Worm (Caenorhabditis elegans) whole organism, dauer: Measurements from ENCODE around the gene T19D12.6.

Experiments used
- unc-62 ChIP-seq: sonication (generic microtip); optimal IDR thresholded peaks from 2 replicates; lab custom pipeline; 2017; ENCODE audit warnings: missing biosample characterization, missing genetic modification reagents, missing genetic modification characterization

The T19D12.6 gene

DNA sequence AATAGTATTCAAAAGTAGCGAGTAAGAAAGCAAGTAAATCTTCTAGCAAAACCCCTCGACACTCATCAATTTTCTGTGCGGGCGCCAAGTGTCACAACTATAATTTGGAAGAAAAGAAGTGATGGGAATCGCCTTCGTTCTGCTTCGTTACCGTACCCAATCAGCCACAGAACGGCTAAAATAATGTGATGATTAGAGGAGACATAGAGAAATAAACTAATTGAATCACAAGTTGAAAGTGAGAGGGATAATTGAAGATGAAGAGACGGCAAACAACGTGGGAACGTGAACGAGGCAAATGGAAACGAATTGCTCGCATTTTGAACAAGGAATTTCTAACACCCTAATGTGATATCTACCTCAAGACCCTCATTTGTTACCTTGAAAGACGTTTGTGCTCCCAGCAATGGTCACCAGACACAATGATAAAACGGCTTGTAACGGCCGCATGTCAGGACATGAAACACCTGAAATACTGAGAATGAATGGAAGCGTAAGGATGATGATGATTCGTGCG lies at the start of gene T19D12.6:
TSS of gene T19D12.6 (minus strand) at position 467 of the 517 bp plus-strand sequence.
- no peak for TF ChIP-seq unc-62 (GFP tag; lab: Kevin White, UChicago)

- TF ChIP-seq unc-62 (GFP tag; lab: Kevin White, UChicago): no peak
These were observed 46.2 kb upstream of the T19D12.6 start for ce11 chrII:6689088-6689487.

ce11 chrII:6685964-6686363 lies 43.0 kb upstream of the T19D12.6 start:
- TF ChIP-seq unc-62 (GFP tag; lab: Kevin White, UChicago): no peak

ce11 chrII:6683663-6684285 lies 40.9 kb upstream of the T19D12.6 start, which contains the start of gene gyf-1:
Gene gyf-1, plus strand, starts transcription at chrII:6684235.
- TF ChIP-seq unc-62 (GFP tag; lab: Kevin White, UChicago): no peak

ce11 chrII:6682918-6683317 lies 40.0 kb upstream of the T19D12.6 start:
- no peak for TF ChIP-seq unc-62 (GFP tag; lab: Kevin White, UChicago)

- no peak for TF ChIP-seq unc-62 (GFP tag; lab: Kevin White, UChicago)
These were observed 38.6 kb upstream of the T19D12.6 start for ce11 chrII:6681478-6681877.

- no peak for TF ChIP-seq unc-62 (GFP tag; lab: Kevin White, UChicago)
These were observed 36.8 kb upstream of the T19D12.6 start, which contains the start of gene ift-74 for ce11 chrII:6679724-6680123. Gene ift-74, plus strand, starts transcription at chrII:6680024.

- no peak for TF ChIP-seq unc-62 (GFP tag; lab: Kevin White, UChicago)
These were observed 31.0 kb upstream of the T19D12.6 start, which contains the start of gene H43E16.1 for ce11 chrII:6673894-6674293. Gene H43E16.1, plus strand, starts transcription at chrII:6674268.

DNA sequence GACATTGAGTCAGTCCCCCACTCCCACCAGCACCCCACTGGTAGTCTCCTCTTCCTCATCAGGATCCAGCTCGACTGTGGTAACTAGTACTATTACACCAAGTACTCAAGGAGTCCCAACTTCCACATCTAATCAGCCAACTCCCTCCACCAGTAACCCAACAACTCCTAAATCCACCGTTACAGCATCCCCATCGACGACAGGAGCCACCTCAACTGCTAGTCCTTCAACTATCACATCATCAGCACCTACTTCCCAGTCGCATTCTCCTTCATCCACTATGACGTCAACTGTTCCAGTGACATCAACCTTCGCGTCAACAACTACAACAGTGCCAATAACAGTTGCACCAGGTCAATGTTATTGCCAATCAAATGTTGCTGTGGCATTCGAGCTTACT lies 25.6 kb upstream of the T19D12.6 start:
- TF ChIP-seq unc-62 (GFP tag; lab: Kevin White, UChicago): no peak

- TF ChIP-seq unc-62 (GFP tag; lab: Kevin White, UChicago): no peak
These were observed 24.6 kb upstream of the T19D12.6 start for ce11 chrII:6667534-6667933.

ce11 chrII:6666598-6666997 lies 23.7 kb upstream of the T19D12.6 start, which contains the start of gene T19D12.1:
Gene T19D12.1, plus strand, starts transcription at chrII:6666898.
- TF ChIP-seq unc-62 (GFP tag; lab: Kevin White, UChicago): no peak

DNA sequence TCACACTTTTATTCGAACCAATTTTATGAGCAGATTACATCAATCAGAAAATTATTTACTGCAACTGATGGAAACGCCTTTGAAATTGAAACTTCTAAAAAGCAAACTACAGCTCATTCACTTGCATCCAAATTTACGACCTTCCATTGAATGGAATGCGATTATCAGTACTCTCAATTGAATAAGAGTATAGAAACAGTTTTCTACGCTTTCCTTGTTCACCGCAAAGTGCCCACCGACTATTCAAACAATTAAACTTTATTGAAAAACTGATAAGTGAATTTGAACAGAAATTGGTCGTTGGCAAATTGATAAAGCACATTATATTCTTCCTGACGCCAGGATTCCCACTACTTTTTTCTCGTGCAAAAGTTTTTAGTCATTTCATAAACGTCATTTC lies 23.0 kb upstream of the T19D12.6 start:
- TF ChIP-seq unc-62 (GFP tag; lab: Kevin White, UChicago): no peak

- no peak for TF ChIP-seq unc-62 (GFP tag; lab: Kevin White, UChicago)
These were observed 20.9 kb upstream of the T19D12.6 start for ce11 chrII:6663799-6664198.

DNA sequence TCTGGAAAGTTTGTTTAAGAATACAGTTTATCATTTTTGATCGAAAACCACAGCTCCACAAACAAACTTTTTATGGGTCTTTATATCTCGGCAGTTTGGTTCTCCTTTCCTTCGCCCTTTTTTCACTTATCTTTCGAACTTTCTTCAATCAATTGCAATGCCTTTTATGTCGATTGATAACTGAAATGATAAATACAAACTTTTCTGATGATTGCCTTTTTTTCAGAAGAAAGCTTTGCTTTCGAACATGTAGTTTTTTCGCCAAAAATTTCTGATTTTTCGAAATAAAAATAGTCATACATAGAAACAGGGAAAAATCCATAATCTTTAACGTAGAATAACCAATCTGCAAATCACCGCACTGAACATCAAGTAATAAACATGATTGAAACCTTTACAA lies 18.3 kb upstream of the T19D12.6 start, which contains the start of gene T19D12.2:
TSS of gene T19D12.2 (plus strand) at position 125 of the 400 bp plus-strand sequence.
- TF ChIP-seq unc-62 (GFP tag; lab: Kevin White, UChicago): no peak

DNA sequence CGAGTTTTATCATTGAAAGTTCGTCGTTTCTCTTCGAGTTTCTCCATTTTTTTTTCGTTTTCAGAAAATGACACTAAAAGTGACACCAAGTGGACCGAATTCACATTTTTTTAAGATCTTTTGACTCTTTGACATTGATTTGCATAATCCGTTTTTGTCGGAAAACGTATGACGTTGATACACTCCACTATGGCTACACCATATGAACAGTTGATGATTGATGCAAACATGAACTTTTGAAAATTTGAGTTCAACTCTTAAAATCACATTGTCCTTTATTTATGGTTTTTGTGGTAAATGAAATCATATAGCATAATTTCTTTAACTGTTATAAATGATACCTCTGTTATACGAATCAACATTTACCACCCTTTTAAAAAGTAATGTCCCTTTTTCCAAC lies 15.8 kb upstream of the T19D12.6 start, which contains the start of gene T19D12.10:
TSS of gene T19D12.10 (minus strand) at position 101 of the 400 bp plus-strand sequence.
- TF ChIP-seq unc-62 (GFP tag; lab: Kevin White, UChicago): no peak

ce11 chrII:6654284-6654683 lies 11.4 kb upstream of the T19D12.6 start, which contains the start of gene T19D12.9:
Gene T19D12.9, minus strand, starts transcription at chrII:6654384.
- TF ChIP-seq unc-62 (GFP tag; lab: Kevin White, UChicago): no peak

- no peak for TF ChIP-seq unc-62 (GFP tag; lab: Kevin White, UChicago)
These were observed 8.8 kb upstream of the T19D12.6 start, which contains the start of gene sra-26 for ce11 chrII:6651719-6652118. Gene sra-26, minus strand, starts transcription at chrII:6651819.
